Fruit fly (Drosophila melanogaster) whole organism, embryonic: Measurements from ENCODE around the gene CG2059.

ENCODE experiments used
- Atf-2 ChIP-seq: fragments of 200-800 bp; sonication (Bioruptor generic); optimal IDR thresholded peaks from 2 replicates; lab custom pipeline; 2016; ENCODE audit warnings: missing biosample characterization, missing genetic modification characterization
- Atf6 ChIP-seq: fragments of 200-800 bp; sonication (Bioruptor generic); IDR thresholded peaks from 2 replicates; pipeline ENCODE4 v1.3.6; 2022; ENCODE audit warnings: missing biosample characterization, missing genetic modification characterization
- Bgb ChIP-seq: fragments of 200-800 bp; sonication (Bioruptor generic); IDR thresholded peaks from 2 replicates; pipeline ENCODE4 v1.3.6; 2022; ENCODE audit warnings: missing biosample characterization, missing genetic modification characterization; ENCODE audit not compliant: partially characterized antibody
- CG10267 ChIP-seq: fragments of 200-800 bp; sonication (Bioruptor generic); optimal IDR thresholded peaks from 2 replicates; lab custom pipeline; 2018; ENCODE audit warnings: missing biosample characterization, mild to moderate bottlenecking, missing genetic modification characterization, moderate library complexity
- CG12391 ChIP-seq: fragments of 200-800 bp; sonication (Bioruptor generic); optimal IDR thresholded peaks from 3 replicates; lab custom pipeline; 2018; ENCODE audit warnings: missing biosample characterization, mild to moderate bottlenecking, missing genetic modification characterization, moderate library complexity
- CG17186 ChIP-seq: fragments of 200-800 bp; sonication (Bioruptor generic); optimal IDR thresholded peaks from 3 replicates; lab custom pipeline; 2017; ENCODE audit warnings: missing biosample characterization, missing genetic modification reagents, missing genetic modification characterization
- CG17829 ChIP-seq: fragments of 200-800 bp; optimal IDR thresholded peaks from 2 replicates; lab custom pipeline; 2019; ENCODE audit warnings: missing biosample characterization, mild to moderate bottlenecking, missing genetic modification characterization, moderate library complexity
- CG34376 ChIP-seq: fragments of 200-800 bp; sonication (Bioruptor generic); optimal IDR thresholded peaks from 2 replicates; lab custom pipeline; 2018; ENCODE audit warnings: missing biosample characterization, mild to moderate bottlenecking, missing genetic modification characterization
- CG3838 ChIP-seq: fragments of 200-800 bp; sonication (Bioruptor generic); optimal IDR thresholded peaks from 3 replicates; lab custom pipeline; 2016; ENCODE audit warnings: missing biosample characterization, missing genetic modification characterization
- CG3847 ChIP-seq: fragments of 200-800 bp; sonication (Bioruptor generic); IDR thresholded peaks from 2 replicates; pipeline ENCODE4 v1.3.6; 2022; ENCODE audit warnings: missing biosample characterization, missing genetic modification characterization
- CG7839 ChIP-seq: fragments of 200-800 bp; sonication (Bioruptor generic); optimal IDR thresholded peaks from 3 replicates; lab custom pipeline; 2018; ENCODE audit warnings: missing biosample characterization, mild to moderate bottlenecking, missing genetic modification characterization, moderate library complexity
- CG8388 ChIP-seq: fragments of 200-800 bp; sonication (Bioruptor generic); optimal IDR thresholded peaks from 2 replicates; lab custom pipeline; 2019; ENCODE audit warnings: missing biosample characterization, mild to moderate bottlenecking, missing genetic modification characterization, moderate library complexity
- CG9797 ChIP-seq: fragments of 200-800 bp; sonication (Bioruptor generic); optimal IDR thresholded peaks from 3 replicates; lab custom pipeline; 2018; ENCODE audit warnings: missing biosample characterization, mild to moderate bottlenecking, missing genetic modification characterization
- Camta ChIP-seq: fragments of 200-800 bp; sonication (Bioruptor generic); optimal IDR thresholded peaks from 2 replicates; lab custom pipeline; 2016; ENCODE audit warnings: missing biosample characterization, missing genetic modification characterization
- Dbx ChIP-seq: fragments of 200-800 bp; sonication (Bioruptor generic); IDR thresholded peaks from 3 replicates; pipeline ENCODE4 v1.3.6; 2022; ENCODE audit warnings: missing biosample characterization, missing genetic modification characterization
- Drgx ChIP-seq: fragments of 200-800 bp; sonication (Bioruptor generic); IDR thresholded peaks from 2 replicates; pipeline ENCODE4 v1.3.6; 2022; ENCODE audit warnings: missing biosample characterization, missing genetic modification characterization
- E2f1 ChIP-seq: fragments of 200-800 bp; sonication (Bioruptor generic); IDR thresholded peaks from 2 replicates; pipeline ENCODE4 v1.3.6; 2022; ENCODE audit warnings: missing biosample characterization, missing genetic modification characterization
- ERR ChIP-seq: fragments of 200-800 bp; sonication (Bioruptor generic); optimal IDR thresholded peaks from 2 replicates; lab custom pipeline; 2016; ENCODE audit warnings: missing biosample characterization, missing genetic modification characterization
- H15 ChIP-seq: fragments of 200-800 bp; sonication (Bioruptor generic); IDR thresholded peaks from 3 replicates; pipeline ENCODE4 v1.3.6; 2022; ENCODE audit warnings: missing biosample characterization, missing genetic modification characterization
- HLH4C ChIP-seq: fragments of 200-800 bp; sonication (Bioruptor generic); IDR thresholded peaks from 3 replicates; pipeline ENCODE4 v1.3.6; 2022; ENCODE audit warnings: missing biosample characterization, missing genetic modification characterization; ENCODE audit not compliant: partially characterized antibody
- HmgZ ChIP-seq: fragments of 200-800 bp; sonication (Bioruptor generic); optimal IDR thresholded peaks from 2 replicates; lab custom pipeline; 2018; ENCODE audit warnings: missing biosample characterization, mild to moderate bottlenecking, missing genetic modification characterization
- Hr51 ChIP-seq, 2 experiments: fragments of 200-800 bp; sonication (Bioruptor generic); optimal IDR thresholded peaks; 2 replicates in 1 of 2; 3 replicates in 1 of 2; lab custom pipeline; 2016 to 2018; ENCODE audit warnings: missing biosample characterization in 2 of 2, missing genetic modification characterization in 2 of 2, mild to moderate bottlenecking in 1 of 2, moderate library complexity in 1 of 2
- MTF-1 ChIP-seq: fragments of 200-800 bp; sonication (Bioruptor generic); optimal IDR thresholded peaks from 2 replicates; lab custom pipeline; 2018; ENCODE audit warnings: missing biosample characterization, mild to moderate bottlenecking, missing genetic modification characterization, borderline replicate concordance
- Sox100B ChIP-seq: fragments of 200-800 bp; sonication (Bioruptor generic); optimal IDR thresholded peaks from 3 replicates; lab custom pipeline; 2018; ENCODE audit warnings: missing biosample characterization, mild to moderate bottlenecking, missing genetic modification characterization
- Sry-δ ChIP-seq: fragments of 200-800 bp; sonication (Bioruptor generic); optimal IDR thresholded peaks from 2 replicates; lab custom pipeline; 2016; ENCODE audit warnings: missing biosample characterization, missing genetic modification characterization
- Stat92E ChIP-seq, 3 experiments: fragments of >200 bp in 2 of 3; fragments of 200-800 bp in 1 of 3; sonication (Bioruptor generic) in 1 of 3; optimal IDR thresholded peaks; 2 replicates each; lab custom pipeline; 2017 to 2019; ENCODE audit warnings: missing biosample characterization in 3 of 3, missing genetic modification characterization in 3 of 3, mild to moderate bottlenecking in 1 of 3, moderate library complexity in 1 of 3
- Usf ChIP-seq: fragments of 200-800 bp; sonication (Bioruptor generic); optimal IDR thresholded peaks from 2 replicates; lab custom pipeline; 2017; ENCODE audit warnings: missing genotype, missing biosample characterization, missing genetic modification characterization
- ato ChIP-seq: fragments of 200-800 bp; sonication (Bioruptor generic); IDR thresholded peaks from 2 replicates; pipeline ENCODE4 v1.3.6; 2022; ENCODE audit warnings: missing biosample characterization, missing genetic modification characterization; ENCODE audit not compliant: partially characterized antibody
- bigmax ChIP-seq: fragments of 200-800 bp; sonication (Bioruptor generic); optimal IDR thresholded peaks from 2 replicates; lab custom pipeline; 2018; ENCODE audit warnings: missing biosample characterization, mild to moderate bottlenecking, missing genetic modification characterization
- bsh ChIP-seq, 2 experiments: fragments of 200-800 bp; sonication (Bioruptor generic); optimal IDR thresholded peaks; 2 replicates each; lab custom pipeline; 2017 to 2018; ENCODE audit warnings: mild to moderate bottlenecking in 2 of 2, missing biosample characterization in 2 of 2, missing genetic modification characterization in 2 of 2, moderate library complexity in 1 of 2
- cas ChIP-seq: fragments of 200-800 bp; sonication (Bioruptor generic); IDR thresholded peaks from 2 replicates; pipeline ENCODE4 v1.3.6; 2022; ENCODE audit warnings: missing biosample characterization, missing genetic modification characterization
- caup ChIP-seq: fragments of 200-800 bp; sonication (Bioruptor generic); optimal IDR thresholded peaks from 3 replicates; lab custom pipeline; 2017; ENCODE audit warnings: missing biosample characterization, mild to moderate bottlenecking, missing genetic modification characterization, moderate library complexity; ENCODE audit not compliant: severe bottlenecking
- chn ChIP-seq: fragments of 200-800 bp; sonication (Bioruptor generic); optimal IDR thresholded peaks from 2 replicates; lab custom pipeline; 2016; ENCODE audit warnings: missing biosample characterization, missing genetic modification characterization
- dmrt99B ChIP-seq: fragments of 200-800 bp; sonication (Bioruptor generic); optimal IDR thresholded peaks from 2 replicates; lab custom pipeline; 2018; ENCODE audit warnings: missing biosample characterization, mild to moderate bottlenecking, missing genetic modification characterization, moderate library complexity
- en ChIP-seq: fragments of 200-800 bp; sonication (Bioruptor generic); optimal IDR thresholded peaks from 2 replicates; lab custom pipeline; 2016; ENCODE audit warnings: missing biosample characterization, missing genetic modification characterization
- fd96Cb ChIP-seq: fragments of 200-800 bp; sonication (Bioruptor generic); optimal IDR thresholded peaks from 2 replicates; lab custom pipeline; 2018; ENCODE audit warnings: missing biosample characterization, mild to moderate bottlenecking, missing genetic modification characterization, moderate library complexity
- gfzf ChIP-seq: fragments of 200-800 bp; sonication (Bioruptor generic); optimal IDR thresholded peaks from 2 replicates; lab custom pipeline; 2016; ENCODE audit warnings: missing biosample characterization, mild to moderate bottlenecking, missing genetic modification characterization, moderate library complexity
- ham ChIP-seq: fragments of 200-800 bp; sonication (Bioruptor generic); IDR thresholded peaks from 2 replicates; pipeline ENCODE4 v1.3.6; 2022; ENCODE audit warnings: missing biosample characterization, missing genetic modification characterization
- hkb ChIP-seq, 2 experiments: fragments of 200-800 bp in 1 of 2; fragments of >200 bp in 1 of 2; sonication (Bioruptor generic) in 1 of 2; IDR thresholded peaks in 1 of 2; optimal IDR thresholded peaks in 1 of 2; 2 replicates each; pipeline versions ENCODE4 v1.3.6 to Lab custom; 2017 to 2022; ENCODE audit warnings: missing biosample characterization in 1 of 2, missing genetic modification characterization in 1 of 2
- jigr1 ChIP-seq: fragments of 200-800 bp; sonication (Bioruptor generic); IDR thresholded peaks from 3 replicates; pipeline ENCODE4 v1.3.6; 2022; ENCODE audit warnings: missing biosample characterization, missing genetic modification characterization
- lab ChIP-seq: fragments of 200-800 bp; sonication (Bioruptor generic); optimal IDR thresholded peaks from 3 replicates; lab custom pipeline; 2017; ENCODE audit warnings: missing biosample characterization, missing genetic modification characterization, mild to moderate bottlenecking, moderate library complexity, missing genetic modification reagents
- nau ChIP-seq: fragments of 200-800 bp; sonication (Bioruptor generic); optimal IDR thresholded peaks from 3 replicates; lab custom pipeline; 2017; ENCODE audit warnings: missing biosample characterization, mild to moderate bottlenecking, missing genetic modification characterization, missing genetic modification reagents
- pita ChIP-seq: fragments of 200-800 bp; sonication (Bioruptor generic); optimal IDR thresholded peaks from 2 replicates; lab custom pipeline; 2017; ENCODE audit warnings: missing biosample characterization, mild to moderate bottlenecking, missing genetic modification characterization
- ssp ChIP-seq: fragments of 200-800 bp; sonication (Bioruptor generic); IDR thresholded peaks from 2 replicates; pipeline ENCODE4 v1.3.6; 2022; ENCODE audit warnings: missing biosample characterization, missing genetic modification characterization
- trem ChIP-seq: fragments of 200-800 bp; optimal IDR thresholded peaks from 3 replicates; lab custom pipeline; 2019; ENCODE audit warnings: missing biosample characterization, mild to moderate bottlenecking, missing genetic modification characterization, moderate library complexity
- wor ChIP-seq: fragments of 200-800 bp; sonication (Bioruptor generic); IDR thresholded peaks from 2 replicates; pipeline ENCODE4 v1.3.6; 2022; ENCODE audit warnings: missing biosample characterization, missing genetic modification characterization
- zen2 ChIP-seq: fragments of 200-800 bp; sonication (Bioruptor generic); IDR thresholded peaks from 3 replicates; pipeline ENCODE4 v1.3.6; 2022; ENCODE audit warnings: missing biosample characterization, missing genetic modification characterization; ENCODE audit not compliant: partially characterized antibody

Gene CG2059

DNA sequence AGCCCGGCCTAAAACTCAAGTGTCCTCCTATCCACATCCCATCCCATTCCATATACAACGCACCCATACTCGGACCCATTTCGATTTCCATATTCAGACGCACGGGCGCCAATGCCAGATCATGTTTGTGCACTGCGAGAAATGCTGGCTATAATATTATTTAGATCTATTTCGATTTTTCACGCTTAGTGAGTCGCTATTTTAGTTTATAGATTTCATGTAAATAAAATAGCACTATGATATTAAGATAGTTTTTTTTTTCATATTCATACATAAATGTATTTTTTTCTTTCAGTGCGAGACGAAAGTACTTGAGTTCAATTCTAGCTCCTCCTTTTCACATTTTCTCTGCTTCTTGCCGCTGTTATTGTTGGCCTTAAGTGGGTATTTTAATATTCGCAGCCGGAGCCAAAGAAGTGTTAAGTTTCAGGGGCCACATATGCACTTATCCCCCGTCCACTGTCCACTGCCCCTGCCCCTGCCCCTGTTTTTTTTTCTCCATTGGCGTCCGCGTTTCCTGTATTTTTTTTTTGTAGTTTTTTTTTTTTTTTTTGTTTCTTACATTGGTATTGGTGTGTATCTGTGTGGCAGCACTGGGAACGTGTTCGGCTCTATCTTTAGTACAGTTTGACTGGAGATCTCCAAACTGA is 5.8 kb downstream of the CG2059 start (continued):
- no peak for TF ChIP-seq Sry-δ (GFP tag; lab: Kevin White, UChicago)
- TF ChIP-seq chn: peak; percentile 70
- peak; percentile 74 for TF ChIP-seq MTF-1
- no peak for TF ChIP-seq ERR (GFP tag; lab: Kevin White, UChicago)
- no peak for TF ChIP-seq CG9797 (GFP tag; lab: Kevin White, UChicago)
- no peak for TF ChIP-seq Dbx (GFP tag; lab: Robert Waterston, UW)
- no peak for TF ChIP-seq HLH4C (GFP tag; lab: Robert Waterston, UW)
- TF ChIP-seq zen2 (GFP tag; lab: Robert Waterston, UW): no peak
- no peak for TF ChIP-seq en (GFP tag; lab: Kevin White, UChicago)
- TF ChIP-seq gfzf (GFP tag; lab: Kevin White, UChicago): no peak
- TF ChIP-seq HmgZ (tag; lab: Kevin White, UChicago): peak; percentile 15
- no peak for TF ChIP-seq bigmax (GFP tag; lab: Kevin White, UChicago)
- TF ChIP-seq ham: no peak
- TF ChIP-seq CG34376 (GFP tag; lab: Kevin White, UChicago): no peak
- TF ChIP-seq caup (GFP tag; lab: Kevin White, UChicago): peak; percentile 21
- peak; percentile 68 for TF ChIP-seq Sox100B
- TF ChIP-seq nau (GFP tag; lab: Kevin White, UChicago): peak; percentile 34
- 0 out of 3 replicates have a peak, but pooled peaks have one; percentile 39 for TF ChIP-seq jigr1 (GFP tag; lab: Robert Waterston, UW)
- no peak for TF ChIP-seq CG3838
- peak; percentile 63 for TF ChIP-seq ssp (GFP tag; lab: Robert Waterston, UW)
- TF ChIP-seq ato (GFP tag; lab: Robert Waterston, UW): no peak
- TF ChIP-seq Drgx (GFP tag; lab: Robert Waterston, UW): peak; percentile 69; the same call in 1 of the 2 replicates
- TF ChIP-seq CG8388: peak; percentile 86
- no peak for TF ChIP-seq Atf6
- TF ChIP-seq H15 (GFP tag; lab: Robert Waterston, UW): no peak; the same call in 2 of the 3 replicates
- peak; percentile 86 for TF ChIP-seq CG17829 (tag; lab: Kevin White, UChicago)
- peak; percentile 62 for TF ChIP-seq E2f1 (GFP tag; lab: Robert Waterston, UW)
- peak; percentile 54 for TF ChIP-seq lab (GFP tag; lab: Kevin White, UChicago)
- no peak for TF ChIP-seq CG17186
- peak; percentile 54 for TF ChIP-seq Usf (GFP tag; lab: Kevin White, UChicago)
- TF ChIP-seq pita (GFP tag; lab: Kevin White, UChicago): no peak
- TF ChIP-seq trem: peak; percentile 61
- no peak for TF ChIP-seq Bgb (GFP tag; lab: Robert Waterston, UW)
- TF ChIP-seq dmrt99B (tag; lab: Kevin White, UChicago): peak; percentile 80
- TF ChIP-seq CG12391 (tag; lab: Kevin White, UChicago): peak; percentile 88
- peak; percentile 57 to 90 for TF ChIP-seq bsh (GFP tag; optimal IDR thresholded peaks at IDR 0.05; lab: Kevin White, UChicago)
- peak; percentile 45 for TF ChIP-seq Camta (GFP tag; lab: Kevin White, UChicago)
- peak; percentile 65 to 69 for TF ChIP-seq Hr51 (GFP tag; optimal IDR thresholded peaks at IDR 0.05; lab: Kevin White, UChicago)
- peak; percentile 84 for TF ChIP-seq CG7839 (tag; lab: Kevin White, UChicago)
- TF ChIP-seq cas (GFP tag; lab: Robert Waterston, UW): no peak
- peak; percentile 55 for TF ChIP-seq CG3847
- TF ChIP-seq Atf-2 (GFP tag; lab: Kevin White, UChicago): peak; percentile 31
- peak; percentile 85 for TF ChIP-seq CG10267 (tag; lab: Kevin White, UChicago)
- TF ChIP-seq Stat92E (GFP tag; optimal IDR thresholded peaks at IDR 0.05; lab: Kevin White, UChicago): peak in 1 of 3 experiments; percentile 22
- TF ChIP-seq wor (GFP tag; lab: Robert Waterston, UW): peak; percentile 49; the same call in 1 of the 2 replicates
- peak; percentile 83 for TF ChIP-seq fd96Cb (tag; lab: Kevin White, UChicago)
- no peak for TF ChIP-seq hkb (optimal IDR thresholded peaks at IDR 0.05; lab: Kevin White, UChicago)
- peak; percentile 69 for TF ChIP-seq hkb (GFP tag; IDR thresholded peaks at IDR 0.05; lab: Robert Waterston, UW)
